Worm (Caenorhabditis elegans): Measurements from ENCODE around the gene D2096.9.

D2096.9 gene

ce11 chrIV:8333988-8334863 lies 48.4 kb downstream of the D2096.9 start, which contains the start of gene his-32:
Gene his-32, plus strand, starts transcription at chrIV:8334305.
- TF ChIP-seq nhr-12 (tag; optimal IDR thresholded peaks at IDR 0.05) (peak; percentile 87), blmp-1 (tag; optimal IDR thresholded peaks at IDR 0.05) (no peak), zip-8 (tag; optimal IDR thresholded peaks at IDR 0.05) (no peak), lin-32 (GFP tag; optimal IDR thresholded peaks at IDR 0.05) (peak; percentile 65), lin-13 (tag; optimal IDR thresholded peaks at IDR 0.05) (peak; percentile 98), pha-4 (tag; optimal IDR thresholded peaks at IDR 0.05) (peak; percentile 92), tbx-8 (GFP tag; optimal IDR thresholded peaks at IDR 0.05) (peak; percentile 72), mab-5 (tag; optimal IDR thresholded peaks at IDR 0.05) (no peak), hlh-1 (tag; optimal IDR thresholded peaks at IDR 0.05) (peak; percentile 64), mep-1 (tag; optimal IDR thresholded peaks at IDR 0.05) (peak; percentile 92), ham-2 (GFP tag; optimal IDR thresholded peaks at IDR 0.05) (no peak), flh-1 (GFP tag; optimal IDR thresholded peaks at IDR 0.05) (no peak), mls-2 (tag; optimal IDR thresholded peaks at IDR 0.05) (peak; percentile 61), snpc-4 (tag; optimal IDR thresholded peaks at IDR 0.05) (no peak), M03D4.4 (tag; optimal IDR thresholded peaks at IDR 0.05) (peak; percentile 75), unc-62 (GFP tag; optimal IDR thresholded peaks at IDR 0.05) (peak; percentile 89), lsy-2 (tag; optimal IDR thresholded peaks at IDR 0.05) (peak; percentile 78), unc-120 (tag; optimal IDR thresholded peaks at IDR 0.05; ENCODE audit: poor library complexity, severe bottlenecking) (no peak), cnd-1 (tag; optimal IDR thresholded peaks at IDR 0.05) (peak; percentile 95), ceh-83 (GFP tag; optimal IDR thresholded peaks at IDR 0.05) (peak; percentile 76), unc-39 (tag; optimal IDR thresholded peaks at IDR 0.05) (peak; percentile 96), sptf-1 (tag; optimal IDR thresholded peaks at IDR 0.05) (peak; percentile 70), nhr-76 (tag; optimal IDR thresholded peaks at IDR 0.05) (no peak), drap-1 (GFP tag; optimal IDR thresholded peaks at IDR 0.05) (peak; percentile 63), ceh-39 (tag; optimal IDR thresholded peaks at IDR 0.05) (peak; percentile 99), sem-2 (GFP tag; optimal IDR thresholded peaks at IDR 0.05) (peak; percentile 78), ces-1 (GFP tag; optimal IDR thresholded peaks at IDR 0.05) (peak; percentile 39), bed-3 (GFP tag; optimal IDR thresholded peaks at IDR 0.05) (no peak), elt-1 (tag; optimal IDR thresholded peaks at IDR 0.05; ENCODE audit: borderline replicate concordance, insufficient read depth) (peak; percentile 20), nhr-2 (tag; optimal IDR thresholded peaks at IDR 0.05) (peak; percentile 76), nhr-237 (tag; optimal IDR thresholded peaks at IDR 0.05) (no peak), ztf-11 (tag; optimal IDR thresholded peaks at IDR 0.05) (peak; percentile 98), elt-3 (tag; optimal IDR thresholded peaks at IDR 0.05) (no peak), nhr-28 (tag; optimal IDR thresholded peaks at IDR 0.05) (no peak), ceh-43 (GFP tag; optimal IDR thresholded peaks at IDR 0.05) (peak; percentile 45)

- no peak for TF ChIP-seq lsy-2 (tag; optimal IDR thresholded peaks at IDR 0.05)
- TF ChIP-seq nhr-28 (tag; optimal IDR thresholded peaks at IDR 0.05): no peak
- no peak for TF ChIP-seq mep-1 (tag; optimal IDR thresholded peaks at IDR 0.05)
- no peak for TF ChIP-seq nhr-2 (tag; optimal IDR thresholded peaks at IDR 0.05)
- no peak for TF ChIP-seq ceh-43 (GFP tag; optimal IDR thresholded peaks at IDR 0.05)
These were observed 48.8 kb downstream of the D2096.9 start, which contains the start of gene his-31 for ce11 chrIV:8333954-8333987. Gene his-31, minus strand, starts transcription at chrIV:8333983.

ce11 chrIV:8333554-8333953 lies 49.0 kb downstream of the D2096.9 start:
- TF ChIP-seq blmp-1 (tag; optimal IDR thresholded peaks at IDR 0.05) (no peak), mep-1 (tag; optimal IDR thresholded peaks at IDR 0.05) (no peak), sptf-1 (tag; optimal IDR thresholded peaks at IDR 0.05) (no peak), nhr-76 (tag; optimal IDR thresholded peaks at IDR 0.05) (no peak), mab-5 (tag; optimal IDR thresholded peaks at IDR 0.05) (no peak), ceh-39 (tag; optimal IDR thresholded peaks at IDR 0.05) (no peak)

- TF ChIP-seq mls-2 (tag; optimal IDR thresholded peaks at IDR 0.05) (no peak), mep-1 (tag; optimal IDR thresholded peaks at IDR 0.05) (no peak), lin-13 (tag; optimal IDR thresholded peaks at IDR 0.05) (no peak), lin-32 (GFP tag; optimal IDR thresholded peaks at IDR 0.05) (no peak), nhr-12 (tag; optimal IDR thresholded peaks at IDR 0.05) (no peak), tbx-8 (GFP tag; optimal IDR thresholded peaks at IDR 0.05) (no peak), hlh-1 (tag; optimal IDR thresholded peaks at IDR 0.05) (no peak), nhr-28 (tag; optimal IDR thresholded peaks at IDR 0.05) (no peak), snpc-4 (tag; optimal IDR thresholded peaks at IDR 0.05) (no peak), drap-1 (GFP tag; optimal IDR thresholded peaks at IDR 0.05) (no peak)
These were observed 49.6 kb downstream of the D2096.9 start for ce11 chrIV:8333034-8333433.

All from whole organism, mixed stage, embryonic.